Worm (Caenorhabditis elegans) whole organism, L1 larva: ENCODE results near the gene C10C6.7.

ENCODE experiments used
- F16B12.6 ChIP-seq: fragments of 150-350 bp; optimal IDR thresholded peaks from 2 replicates; lab custom pipeline; 2014; ENCODE audit warnings: missing biosample characterization, missing genetic modification characterization
- ama-1 ChIP-seq: fragments of 150-350 bp; optimal IDR thresholded peaks from 2 replicates; lab custom pipeline; 2014
- blmp-1 ChIP-seq: fragments of 150-350 bp; optimal IDR thresholded peaks from 2 replicates; lab custom pipeline; 2014; ENCODE audit warnings: missing biosample characterization, missing genetic modification characterization
- ceh-63 ChIP-seq: fragments of 200-800 bp; sonication (Bioruptor generic); optimal IDR thresholded peaks from 2 replicates; lab custom pipeline; 2018; ENCODE audit warnings: mild to moderate bottlenecking, missing genetic modification characterization, missing compliant biosample characterization
- ceh-8 ChIP-seq: fragments of 200-800 bp; sonication (Bioruptor generic); optimal IDR thresholded peaks from 2 replicates; lab custom pipeline; 2018; ENCODE audit warnings: mild to moderate bottlenecking, missing genetic modification characterization, moderate library complexity, missing compliant biosample characterization
- ceh-88 ChIP-seq: fragments of 200-800 bp; sonication (Bioruptor generic); IDR thresholded peaks from 2 replicates; pipeline ENCODE4 v1.3.6; 2022; ENCODE audit warnings: missing genetic modification characterization, missing compliant biosample characterization
- dpl-1 ChIP-seq, 3 experiments: fragments of 150-350 bp in 2 of 3; sonication (generic microtip) in 1 of 3; optimal IDR thresholded peaks; 2 replicates each; lab custom pipeline; 2014 to 2017; ENCODE audit warnings: missing biosample characterization in 3 of 3, missing genetic modification characterization in 3 of 3, missing genetic modification reagents in 3 of 3
- egl-27 ChIP-seq, 2 experiments: fragments of 150-350 bp in 1 of 2; sonication (generic microtip); optimal IDR thresholded peaks; 3 replicates each; lab custom pipeline; 2017 to 2018; ENCODE audit warnings: missing biosample characterization in 2 of 2, missing genetic modification characterization in 2 of 2, missing genetic modification reagents in 2 of 2
- elt-2 ChIP-seq: sonication (generic microtip); optimal IDR thresholded peaks from 2 replicates; lab custom pipeline; 2016; ENCODE audit warnings: missing genetic modification characterization, mild to moderate bottlenecking, inconsistent platforms, missing compliant biosample characterization, missing genetic modification reagents
- elt-3 ChIP-seq, 6 experiments: fragments of 150-350 bp in 1 of 6; sonication (generic microtip); optimal IDR thresholded peaks; 2 replicates each; lab custom pipeline; 2017 to 2018; ENCODE audit warnings: missing biosample characterization in 6 of 6, missing genetic modification characterization in 6 of 6, inconsistent platforms in 1 of 6
- fkh-8 ChIP-seq: sonication (generic microtip); optimal IDR thresholded peaks from 2 replicates; lab custom pipeline; 2016; ENCODE audit warnings: mild to moderate bottlenecking, missing genetic modification characterization, missing compliant biosample characterization
- fos-1 ChIP-seq: fragments of 150-350 bp; optimal IDR thresholded peaks from 2 replicates; lab custom pipeline; 2014; ENCODE audit warnings: missing biosample characterization, missing genetic modification characterization
- irx-1 ChIP-seq: sonication (generic microtip); optimal IDR thresholded peaks from 2 replicates; lab custom pipeline; 2016; ENCODE audit warnings: missing genetic modification characterization, missing compliant biosample characterization
- jun-1 ChIP-seq: fragments of 150-350 bp; optimal IDR thresholded peaks from 2 replicates; lab custom pipeline; 2014; ENCODE audit warnings: missing biosample characterization, missing genetic modification reagents, missing genetic modification characterization
- lin-14 ChIP-seq: fragments of 200-800 bp; sonication (Bioruptor generic); optimal IDR thresholded peaks from 2 replicates; lab custom pipeline; 2018; ENCODE audit warnings: mild to moderate bottlenecking, missing genetic modification characterization, moderate library complexity, missing compliant biosample characterization
- lin-15B ChIP-seq: fragments of 150-350 bp; sonication (generic microtip); optimal IDR thresholded peaks from 3 replicates; lab custom pipeline; 2014; ENCODE audit warnings: missing biosample characterization, missing genetic modification characterization
- lin-39 ChIP-seq: fragments of 150-350 bp; optimal IDR thresholded peaks from 2 replicates; lab custom pipeline; 2014; ENCODE audit warnings: missing biosample characterization, missing genetic modification reagents, missing genetic modification characterization
- lir-3 ChIP-seq: sonication (generic microtip); optimal IDR thresholded peaks from 2 replicates; lab custom pipeline; 2016; ENCODE audit warnings: mild to moderate bottlenecking, missing genetic modification characterization, moderate library complexity, missing compliant biosample characterization; ENCODE audit not compliant: poor library complexity
- mab-9 ChIP-seq: fragments of 200-800 bp; sonication (Bioruptor generic); IDR thresholded peaks from 2 replicates; pipeline ENCODE4 v1.3.6; 2022; ENCODE audit warnings: missing genetic modification reagents, missing genetic modification characterization, missing compliant biosample characterization
- mdl-1 ChIP-seq, 2 experiments: fragments of 150-350 bp; optimal IDR thresholded peaks; 2 replicates each; lab custom pipeline; 2014 to 2017; ENCODE audit warnings: missing biosample characterization in 2 of 2, missing genetic modification characterization in 2 of 2, inconsistent platforms in 1 of 2
- mep-1 ChIP-seq: fragments of 150-350 bp; optimal IDR thresholded peaks from 2 replicates; lab custom pipeline; 2014; ENCODE audit warnings: missing biosample characterization, missing genetic modification characterization
- nhr-11 ChIP-seq: fragments of 150-350 bp; optimal IDR thresholded peaks from 2 replicates; lab custom pipeline; 2014; ENCODE audit warnings: missing biosample characterization, missing genetic modification characterization
- nhr-12 ChIP-seq: sonication (generic microtip); optimal IDR thresholded peaks from 2 replicates; lab custom pipeline; 2017; ENCODE audit warnings: missing biosample characterization, missing genetic modification characterization
- nhr-19 ChIP-seq: fragments of 200-800 bp; sonication (Bioruptor generic); conservative IDR thresholded peaks from 2 replicates; pipeline ENCODE4 v1.3.6; 2022; ENCODE audit warnings: missing genetic modification characterization, missing compliant biosample characterization
- nhr-20 ChIP-seq: sonication (generic microtip); optimal IDR thresholded peaks from 2 replicates; lab custom pipeline; 2016; ENCODE audit warnings: mild to moderate bottlenecking, missing genetic modification characterization, missing compliant biosample characterization
- nhr-28 ChIP-seq: fragments of 150-350 bp; optimal IDR thresholded peaks from 2 replicates; lab custom pipeline; 2014; ENCODE audit warnings: missing biosample characterization, missing genetic modification characterization
- nhr-71 ChIP-seq: sonication (generic microtip); optimal IDR thresholded peaks from 2 replicates; lab custom pipeline; 2016; ENCODE audit warnings: mild to moderate bottlenecking, missing genetic modification characterization, moderate library complexity, missing compliant biosample characterization
- nhr-76 ChIP-seq: sonication (generic microtip); optimal IDR thresholded peaks from 2 replicates; lab custom pipeline; 2017; ENCODE audit warnings: missing biosample characterization, missing genetic modification characterization
- nhr-84 ChIP-seq: sonication (generic microtip); optimal IDR thresholded peaks from 2 replicates; lab custom pipeline; 2017; ENCODE audit warnings: missing biosample characterization, missing genetic modification characterization
- nhr-90 ChIP-seq: sonication (generic microtip); optimal IDR thresholded peaks from 2 replicates; lab custom pipeline; 2016; ENCODE audit warnings: mild to moderate bottlenecking, missing genetic modification characterization, missing compliant biosample characterization; ENCODE audit not compliant: poor library complexity
- pag-3 ChIP-seq: sonication (generic microtip); optimal IDR thresholded peaks from 2 replicates; lab custom pipeline; 2017; ENCODE audit warnings: missing genetic modification characterization, mild to moderate bottlenecking, missing compliant biosample characterization, antibody characterized with exemption, borderline replicate concordance; ENCODE audit not compliant: insufficient read depth
- pax-3 ChIP-seq: fragments of 200-800 bp; sonication (Bioruptor generic); optimal IDR thresholded peaks from 2 replicates; lab custom pipeline; 2018; ENCODE audit warnings: mild to moderate bottlenecking, missing genetic modification characterization, moderate library complexity, missing compliant biosample characterization
- skn-1 ChIP-seq: fragments of 150-350 bp; optimal IDR thresholded peaks from 2 replicates; lab custom pipeline; 2014; ENCODE audit warnings: missing biosample characterization, missing genetic modification characterization
- snpc-4 ChIP-seq: fragments of 150-350 bp; optimal IDR thresholded peaks from 2 replicates; lab custom pipeline; 2014; ENCODE audit warnings: missing biosample characterization, missing genetic modification characterization
- snu-23 ChIP-seq: sonication (generic microtip); optimal IDR thresholded peaks from 2 replicates; lab custom pipeline; 2016; ENCODE audit warnings: missing genetic modification characterization, missing compliant biosample characterization
- sox-4 ChIP-seq: sonication (generic microtip); optimal IDR thresholded peaks from 2 replicates; lab custom pipeline; 2016; ENCODE audit warnings: missing genetic modification characterization, missing compliant biosample characterization
- swsn-7 ChIP-seq: sonication (generic microtip); optimal IDR thresholded peaks from 2 replicates; lab custom pipeline; 2016; ENCODE audit warnings: missing genetic modification characterization, missing compliant biosample characterization
- tbx-2 ChIP-seq: sonication (generic microtip); optimal IDR thresholded peaks from 2 replicates; lab custom pipeline; 2016; ENCODE audit warnings: missing genetic modification characterization, missing compliant biosample characterization
- unc-130 ChIP-seq: fragments of 150-350 bp; optimal IDR thresholded peaks from 2 replicates; lab custom pipeline; 2017; ENCODE audit warnings: missing biosample characterization, missing genetic modification characterization, inconsistent platforms
- unc-30 ChIP-seq: sonication (generic microtip); optimal IDR thresholded peaks from 2 replicates; lab custom pipeline; 2017; ENCODE audit warnings: missing biosample characterization, missing genetic modification characterization
- unc-62 ChIP-seq: fragments of 150-350 bp; optimal IDR thresholded peaks from 2 replicates; lab custom pipeline; 2014; ENCODE audit warnings: missing biosample characterization, missing genetic modification reagents, missing genetic modification characterization
- unc-98 ChIP-seq: fragments of 200-800 bp; sonication (Bioruptor generic); IDR thresholded peaks from 2 replicates; pipeline ENCODE4 v1.3.6; 2022; ENCODE audit warnings: missing genetic modification characterization, missing compliant biosample characterization
- zip-4 ChIP-seq: fragments of 200-800 bp; sonication (Bioruptor generic); optimal IDR thresholded peaks from 2 replicates; lab custom pipeline; 2018; ENCODE audit warnings: mild to moderate bottlenecking, missing genetic modification characterization, moderate library complexity, missing compliant biosample characterization
- ztf-11 ChIP-seq, 2 experiments: sonication (generic microtip); optimal IDR thresholded peaks; 2 replicates each; lab custom pipeline; 2016 to 2017; ENCODE audit warnings: missing genetic modification characterization in 2 of 2, missing biosample characterization in 1 of 2, missing compliant biosample characterization in 1 of 2
- ztf-4 ChIP-seq: fragments of 150-350 bp; optimal IDR thresholded peaks from 2 replicates; lab custom pipeline; 2014; ENCODE audit warnings: missing biosample characterization, missing genetic modification characterization

Gene C10C6.7

DNA sequence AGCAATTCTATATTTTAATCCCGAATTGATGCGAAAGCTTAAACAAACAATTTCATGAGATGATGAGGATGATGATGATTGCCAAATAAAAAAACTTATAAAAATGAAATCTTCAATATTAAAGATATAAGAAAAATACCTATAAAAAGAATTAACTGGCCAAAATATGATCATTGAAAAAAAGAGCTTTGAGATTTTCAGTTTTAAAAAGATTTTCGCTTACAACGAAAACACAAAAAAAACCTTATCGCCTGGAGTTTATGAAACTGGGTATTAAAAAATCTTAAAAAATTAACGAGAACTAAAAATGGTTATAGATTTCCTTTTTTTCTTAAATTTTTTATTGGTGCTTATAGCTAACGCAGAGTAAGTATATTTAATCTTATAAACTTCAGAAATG lies at the start of gene C10C6.7:
TSS of gene C10C6.7 (minus strand) at position 101 of the 400 bp plus-strand sequence.
- TF ChIP-seq unc-62 (GFP tag; lab: Kevin White, UChicago) (no peak), ama-1 (no peak), snpc-4 (no peak), irx-1 (tag; lab: Kevin White, UChicago) (no peak), blmp-1 (tag; lab: Kevin White, UChicago) (no peak)

DNA sequence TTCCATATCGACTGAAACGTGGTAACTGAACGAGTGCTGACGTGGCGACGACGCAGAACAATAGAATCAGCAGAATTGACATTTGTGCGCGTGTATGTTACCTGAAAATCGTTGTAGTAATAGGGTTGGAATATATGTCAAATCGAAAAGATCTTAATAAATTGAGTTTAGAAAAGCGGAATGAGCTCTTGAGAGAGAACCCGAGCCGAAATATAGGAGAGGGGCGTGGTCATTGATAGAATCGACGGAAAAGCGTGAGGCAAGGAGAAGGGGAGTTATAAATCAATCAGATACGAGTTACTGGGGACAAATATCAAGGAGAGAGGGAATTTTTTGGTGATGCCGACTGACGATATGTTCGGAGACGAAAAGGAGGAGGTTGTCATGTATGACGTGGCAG lies 43.4 kb upstream of the C10C6.7 start, which contains the start of gene M04B2.6:
TSS of gene M04B2.6 (minus strand) at position 101 of the 400 bp plus-strand sequence.
- TF ChIP-seq fkh-8 (tag; lab: Kevin White, UChicago) (no peak), ztf-4 (no peak), ceh-88 (GFP tag; lab: Robert Waterston, UW) (no peak), elt-3 (tag; optimal IDR thresholded peaks at IDR 0.05; lab: Kevin White, UChicago) (no peak), sox-4 (tag; lab: Kevin White, UChicago) (no peak), nhr-11 (no peak), elt-2 (no peak), mep-1 (tag; lab: Kevin White, UChicago) (no peak), irx-1 (tag; lab: Kevin White, UChicago) (no peak), unc-30 (tag; lab: Kevin White, UChicago) (no peak), mdl-1 (tag; optimal IDR thresholded peaks at IDR 0.05; lab: Kevin White, UChicago) (no peak), skn-1 (tag; lab: Kevin White, UChicago) (no peak), lin-14 (no peak), ztf-11 (tag; optimal IDR thresholded peaks at IDR 0.05; lab: Kevin White, UChicago) (no peak), unc-130 (tag; lab: Kevin White, UChicago) (no peak), snu-23 (GFP tag; lab: Kevin White, UChicago) (no peak), zip-4 (GFP tag; lab: Kevin White, UChicago) (no peak), ceh-8 (GFP tag; lab: Kevin White, UChicago) (no peak)

DNA sequence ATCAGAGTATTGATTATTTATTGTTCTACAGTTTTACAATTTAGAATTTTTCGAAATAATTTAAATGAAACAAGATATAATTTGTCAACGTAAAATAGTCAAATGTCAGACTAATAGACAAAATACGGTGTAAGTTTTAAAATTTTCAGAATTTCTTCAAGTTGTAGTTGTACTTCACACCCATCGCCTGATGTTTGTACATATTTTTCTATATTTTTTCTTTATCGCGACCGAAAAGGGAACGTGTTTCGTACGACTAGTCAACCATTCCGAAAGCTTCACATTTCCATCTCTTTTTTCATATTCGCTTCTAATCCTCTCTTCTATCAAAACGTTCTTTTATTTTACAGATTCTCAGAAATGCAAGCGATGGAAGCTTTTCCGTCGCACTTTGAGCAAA lies 37.1 kb upstream of the C10C6.7 start, which contains the start of gene twk-25:
TSS of gene twk-25 (plus strand) at position 301 of the 400 bp plus-strand sequence.
- no peak for TF ChIP-seq unc-62 (GFP tag; lab: Kevin White, UChicago)
- no peak for TF ChIP-seq lin-39 (tag; lab: Kevin White, UChicago)
- no peak for TF ChIP-seq mab-9 (GFP tag; lab: Robert Waterston, UW)
- no peak for TF ChIP-seq tbx-2 (tag; lab: Kevin White, UChicago)
- no peak for TF ChIP-seq ama-1
- no peak for TF ChIP-seq ceh-88 (GFP tag; lab: Robert Waterston, UW)

DNA sequence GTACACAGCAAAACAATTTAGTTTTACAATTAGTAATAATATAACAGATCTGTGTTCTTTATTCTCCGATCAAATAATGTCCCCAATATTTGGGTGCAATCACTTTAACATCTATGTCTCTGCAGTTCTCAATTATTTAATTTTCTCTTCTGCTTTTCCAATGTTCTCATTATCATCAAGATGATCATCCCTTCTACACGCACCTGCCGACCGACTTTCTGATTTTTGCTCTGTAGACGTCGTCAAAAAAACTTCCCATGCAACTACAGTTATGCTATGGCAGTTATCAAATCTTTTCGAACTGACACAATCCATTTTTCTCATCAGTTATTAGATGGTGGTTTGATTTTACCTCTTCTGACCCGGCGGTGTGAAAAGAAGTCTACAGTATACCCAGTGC lies 36.3 kb upstream of the C10C6.7 start:
- peak in 2 of 6 experiments; percentile 10 to 16 for TF ChIP-seq elt-3 (tag; optimal IDR thresholded peaks at IDR 0.05; lab: Kevin White, UChicago)
- no peak for TF ChIP-seq ama-1
- no peak for TF ChIP-seq swsn-7 (tag; lab: Kevin White, UChicago)
- TF ChIP-seq tbx-2 (tag; lab: Kevin White, UChicago), result peak; percentile 5
- TF ChIP-seq dpl-1 (GFP tag; optimal IDR thresholded peaks at IDR 0.05; lab: Kevin White, UChicago), result no peak
- no peak for TF ChIP-seq lir-3 (tag; lab: Kevin White, UChicago)
- 0 out of 2 replicates have a peak, but pooled peaks have one; percentile 3 for TF ChIP-seq nhr-19 (GFP tag; lab: Robert Waterston, UW)
- no peak for TF ChIP-seq snpc-4
- peak; percentile 24 for TF ChIP-seq unc-130 (tag; lab: Kevin White, UChicago)
- TF ChIP-seq fos-1, result no peak
- TF ChIP-seq lin-15B (tag; lab: Kevin White, UChicago), result no peak
- no peak for TF ChIP-seq pax-3
- peak; percentile 8 for TF ChIP-seq nhr-90 (tag; lab: Kevin White, UChicago)
- no peak for TF ChIP-seq pag-3 (tag; lab: Kevin White, UChicago)
- TF ChIP-seq nhr-20 (tag; lab: Kevin White, UChicago), result peak; percentile 40
- TF ChIP-seq unc-98, result no peak
- peak; percentile 25 for TF ChIP-seq nhr-71 (tag; lab: Kevin White, UChicago)
- TF ChIP-seq jun-1 (tag; lab: Kevin White, UChicago), result no peak
- peak; percentile 34 for TF ChIP-seq blmp-1 (tag; lab: Kevin White, UChicago)
- no peak for TF ChIP-seq unc-30 (tag; lab: Kevin White, UChicago)
- TF ChIP-seq F16B12.6 (tag; lab: Kevin White, UChicago), result no peak
- TF ChIP-seq irx-1 (tag; lab: Kevin White, UChicago), result no peak
- TF ChIP-seq nhr-28 (tag; lab: Kevin White, UChicago), result no peak
- TF ChIP-seq egl-27 (tag; optimal IDR thresholded peaks at IDR 0.05; lab: Kevin White, UChicago), result no peak
- TF ChIP-seq elt-2, result no peak
- TF ChIP-seq mab-9 (GFP tag; lab: Robert Waterston, UW), result no peak
- peak; percentile 17 for TF ChIP-seq lin-14
- no peak for TF ChIP-seq nhr-76 (tag; lab: Kevin White, UChicago)
- TF ChIP-seq nhr-84 (tag; lab: Kevin White, UChicago), result no peak
- no peak for TF ChIP-seq ceh-63 (GFP tag; lab: Kevin White, UChicago)
- TF ChIP-seq nhr-12 (tag; lab: Kevin White, UChicago), result no peak
